Worm (Caenorhabditis elegans): ENCODE data around the gene pqn-51.

pqn-51 gene

DNA sequence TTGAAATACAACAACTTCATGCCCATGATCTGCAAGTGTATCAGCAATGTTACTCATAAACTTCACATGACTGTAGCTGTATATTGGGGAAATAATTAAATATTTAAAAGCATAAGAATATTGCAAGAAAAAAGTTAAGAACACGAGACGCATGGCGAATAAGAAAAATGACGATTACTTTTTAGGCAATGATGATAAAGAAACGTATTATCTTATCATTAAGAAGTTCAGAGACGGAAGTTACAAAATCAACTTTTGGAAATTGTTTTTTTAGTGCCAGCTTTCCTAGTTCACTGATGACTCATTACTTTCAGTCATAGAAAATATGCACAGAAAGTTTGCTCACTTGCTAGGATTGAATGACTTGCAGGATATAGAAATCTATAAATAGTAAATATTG lies 49.0 kb upstream of the pqn-51 start, which contains the start of gene ugt-7:
ugt-7 (minus strand) TSS at position 161 of the 400 bp plus-strand sequence.
- TF ChIP-seq elt-2 (tag; optimal IDR thresholded peaks at IDR 0.05) (peak; percentile 57), pqm-1 (tag; optimal IDR thresholded peaks at IDR 0.05) (peak; percentile 27), aly-2 (tag; optimal IDR thresholded peaks at IDR 0.05) (no peak), ama-1 (optimal IDR thresholded peaks at IDR 0.05) (no peak), mdl-1 (tag; optimal IDR thresholded peaks at IDR 0.05) (no peak)

- TF ChIP-seq jun-1 (tag; optimal IDR thresholded peaks at IDR 0.05) (no peak), nhr-25 (tag; optimal IDR thresholded peaks at IDR 0.05) (no peak), pqm-1 (tag; optimal IDR thresholded peaks at IDR 0.05) (no peak), snpc-4 (tag; optimal IDR thresholded peaks at IDR 0.05) (no peak), lsy-12 (tag; optimal IDR thresholded peaks at IDR 0.05) (no peak), daf-12 (tag; optimal IDR thresholded peaks at IDR 0.05) (no peak), ceh-82 (tag; optimal IDR thresholded peaks at IDR 0.05) (no peak), skn-1 (tag; optimal IDR thresholded peaks at IDR 0.05) (no peak), nhr-28 (tag; optimal IDR thresholded peaks at IDR 0.05) (no peak), fos-1 (tag; optimal IDR thresholded peaks at IDR 0.05) (no peak), nhr-77 (tag; optimal IDR thresholded peaks at IDR 0.05) (no peak), ZK546.5 (tag; optimal IDR thresholded peaks at IDR 0.05) (no peak), unc-39 (tag; optimal IDR thresholded peaks at IDR 0.05) (no peak), nhr-11 (tag; optimal IDR thresholded peaks at IDR 0.05) (no peak), ceh-9 (tag; optimal IDR thresholded peaks at IDR 0.05) (no peak)
These were observed 48.0 kb upstream of the pqn-51 start, which contains the start of gene srr-8 for ce11 chrV:5001386-5001785. TSS of gene srr-8 (plus strand) at chrV:5001686.

DNA sequence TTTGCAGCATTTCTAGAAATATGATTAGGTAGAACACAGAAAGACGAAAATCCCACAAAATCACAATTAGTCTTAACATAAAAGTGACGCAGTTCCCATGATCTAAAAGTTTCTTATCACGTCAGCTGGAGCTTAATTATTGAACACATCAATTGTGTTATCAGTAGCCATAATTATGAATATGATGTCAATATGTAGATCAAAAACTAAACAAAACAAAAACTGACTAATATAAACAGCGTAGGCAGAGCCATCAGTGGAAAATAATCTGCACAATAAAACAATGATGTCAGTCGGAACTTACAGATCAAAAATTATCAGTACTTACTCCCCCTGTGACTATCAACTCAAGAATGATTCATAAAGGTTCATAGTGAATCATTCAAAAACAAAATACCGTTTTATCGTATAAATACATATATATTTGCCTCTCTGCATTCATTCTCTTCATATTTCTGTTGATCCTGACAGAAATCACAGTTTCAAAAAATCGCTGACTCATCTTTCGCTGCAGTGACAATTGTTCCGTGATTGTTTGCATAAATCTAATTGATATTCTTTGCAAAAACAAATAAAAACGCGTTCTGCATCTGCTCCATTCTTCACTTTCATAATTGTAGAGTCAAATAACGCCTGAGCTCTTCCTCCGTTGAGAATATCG lies 37.1 kb upstream of the pqn-51 start, which contains the start of gene srr-6:
srr-6 (plus strand) TSS at position 611 of the 661 bp plus-strand sequence.
- peak; percentile 97 for TF ChIP-seq pqm-1 (tag; optimal IDR thresholded peaks at IDR 0.05)
- no peak for TF ChIP-seq ZK546.5 (tag; optimal IDR thresholded peaks at IDR 0.05)
- no peak for TF ChIP-seq unc-62 (GFP tag; optimal IDR thresholded peaks at IDR 0.05)
- TF ChIP-seq ztf-4 (tag; optimal IDR thresholded peaks at IDR 0.05), result no peak
- TF ChIP-seq elt-2 (tag; optimal IDR thresholded peaks at IDR 0.05), result peak; percentile 80
- TF ChIP-seq nhr-76 (tag; optimal IDR thresholded peaks at IDR 0.05), result no peak
- no peak for TF ChIP-seq nhr-23 (tag; optimal IDR thresholded peaks at IDR 0.05)
- no peak for TF ChIP-seq mml-1 (tag; optimal IDR thresholded peaks at IDR 0.05)
- no peak for TF ChIP-seq fos-1 (tag; optimal IDR thresholded peaks at IDR 0.05)
- no peak for TF ChIP-seq unc-39 (tag; optimal IDR thresholded peaks at IDR 0.05)
- no peak for TF ChIP-seq snpc-4 (tag; optimal IDR thresholded peaks at IDR 0.05)
- TF ChIP-seq R02D3.7 (tag; optimal IDR thresholded peaks at IDR 0.05), result no peak
- TF ChIP-seq lin-39 (tag; optimal IDR thresholded peaks at IDR 0.05), result no peak
- peak; percentile 66 for TF ChIP-seq jun-1 (tag; optimal IDR thresholded peaks at IDR 0.05)
- TF ChIP-seq eor-1 (tag; optimal IDR thresholded peaks at IDR 0.05), result no peak
- no peak for TF ChIP-seq elt-1 (tag; optimal IDR thresholded peaks at IDR 0.05)
- TF ChIP-seq ceh-16 (tag; optimal IDR thresholded peaks at IDR 0.05), result no peak
- no peak for TF ChIP-seq mdl-1 (tag; optimal IDR thresholded peaks at IDR 0.05)
- TF ChIP-seq ceh-82 (tag; optimal IDR thresholded peaks at IDR 0.05), result no peak
- TF ChIP-seq egl-27 (tag; optimal IDR thresholded peaks at IDR 0.05), result peak; percentile 28
- TF ChIP-seq pha-4 (tag; optimal IDR thresholded peaks at IDR 0.05), result no peak
- no peak for TF ChIP-seq egl-5 (tag; optimal IDR thresholded peaks at IDR 0.05)
- no peak for TF ChIP-seq ceh-9 (tag; optimal IDR thresholded peaks at IDR 0.05)
- TF ChIP-seq nhr-77 (tag; optimal IDR thresholded peaks at IDR 0.05), result no peak
- no peak for TF ChIP-seq ceh-28 (tag; optimal IDR thresholded peaks at IDR 0.05)
- TF ChIP-seq nhr-25 (tag; optimal IDR thresholded peaks at IDR 0.05), result no peak
- no peak for TF ChIP-seq lin-15B (tag; optimal IDR thresholded peaks at IDR 0.05)
- no peak for TF ChIP-seq zag-1 (tag; optimal IDR thresholded peaks at IDR 0.05)
- no peak for TF ChIP-seq skn-1 (tag; optimal IDR thresholded peaks at IDR 0.05)

ce11 chrV:5016728-5017127 lies 32.7 kb upstream of the pqn-51 start:
- no peak for TF ChIP-seq lin-39 (tag; optimal IDR thresholded peaks at IDR 0.05)
- no peak for TF ChIP-seq unc-39 (tag; optimal IDR thresholded peaks at IDR 0.05)
- no peak for TF ChIP-seq eor-1 (tag; optimal IDR thresholded peaks at IDR 0.05)
- no peak for TF ChIP-seq nhr-12 (tag; optimal IDR thresholded peaks at IDR 0.05)
- TF ChIP-seq R02D3.7 (tag; optimal IDR thresholded peaks at IDR 0.05), result no peak
- no peak for TF ChIP-seq ZK546.5 (tag; optimal IDR thresholded peaks at IDR 0.05)
- TF ChIP-seq elt-2 (tag; optimal IDR thresholded peaks at IDR 0.05), result no peak
- no peak for TF ChIP-seq nhr-237 (tag; optimal IDR thresholded peaks at IDR 0.05)
- TF ChIP-seq unc-62 (GFP tag; optimal IDR thresholded peaks at IDR 0.05), result no peak
- TF ChIP-seq skn-1 (tag; optimal IDR thresholded peaks at IDR 0.05), result no peak
- no peak for TF ChIP-seq mml-1 (tag; optimal IDR thresholded peaks at IDR 0.05)
- TF ChIP-seq pha-4 (tag; optimal IDR thresholded peaks at IDR 0.05), result no peak

Measured in whole organism, L3 larva.